Worm (Caenorhabditis elegans) whole organism, L1 larva: ENCODE data around the gene cest-2.1.
"Not testable (repeated sequence)": the region's sequence is repeated elsewhere in the genome, so short reads cannot be mapped to it uniquely, and the experiment has no call there.

ENCODE experiments used
- C04F5.9 ChIP-seq: sonication (generic microtip); optimal IDR thresholded peaks from 2 replicates; lab custom pipeline; 2016; ENCODE audit warnings: missing genetic modification characterization, missing compliant biosample characterization
- alr-1 ChIP-seq: fragments of 200-800 bp; sonication (Bioruptor generic); optimal IDR thresholded peaks from 2 replicates; lab custom pipeline; 2018; ENCODE audit warnings: borderline replicate concordance, mild to moderate bottlenecking, missing genetic modification characterization, missing compliant biosample characterization
- ama-1 ChIP-seq: fragments of 150-350 bp; optimal IDR thresholded peaks from 2 replicates; lab custom pipeline; 2014
- blmp-1 ChIP-seq: fragments of 150-350 bp; optimal IDR thresholded peaks from 2 replicates; lab custom pipeline; 2014; ENCODE audit warnings: missing biosample characterization, missing genetic modification characterization
- ceh-63 ChIP-seq: fragments of 200-800 bp; sonication (Bioruptor generic); optimal IDR thresholded peaks from 2 replicates; lab custom pipeline; 2018; ENCODE audit warnings: mild to moderate bottlenecking, missing genetic modification characterization, missing compliant biosample characterization
- ceh-8 ChIP-seq: fragments of 200-800 bp; sonication (Bioruptor generic); optimal IDR thresholded peaks from 2 replicates; lab custom pipeline; 2018; ENCODE audit warnings: mild to moderate bottlenecking, missing genetic modification characterization, moderate library complexity, missing compliant biosample characterization
- ceh-82 ChIP-seq, 3 experiments: fragments of 150-350 bp in 1 of 3; sonication (generic microtip) in 2 of 3; optimal IDR thresholded peaks; 2 replicates each; lab custom pipeline; 2014 to 2017; ENCODE audit warnings: missing biosample characterization in 3 of 3, missing genetic modification characterization in 3 of 3
- ceh-88 ChIP-seq: fragments of 200-800 bp; sonication (Bioruptor generic); IDR thresholded peaks from 2 replicates; pipeline ENCODE4 v1.3.6; 2022; ENCODE audit warnings: missing genetic modification characterization, missing compliant biosample characterization
- ceh-90 ChIP-seq: sonication (generic microtip); optimal IDR thresholded peaks from 2 replicates; lab custom pipeline; 2016; ENCODE audit warnings: missing genetic modification characterization, missing compliant biosample characterization
- efl-3 ChIP-seq: fragments of 200-800 bp; sonication (Bioruptor generic); optimal IDR thresholded peaks from 2 replicates; lab custom pipeline; 2018; ENCODE audit warnings: mild to moderate bottlenecking, missing genetic modification characterization, missing compliant biosample characterization
- egl-13 ChIP-seq: sonication (generic microtip); optimal IDR thresholded peaks from 2 replicates; lab custom pipeline; 2016; ENCODE audit warnings: missing genotype, missing genetic modification reagents, missing genetic modification characterization, missing compliant biosample characterization
- egl-27 ChIP-seq, 2 experiments: fragments of 150-350 bp in 1 of 2; sonication (generic microtip); optimal IDR thresholded peaks; 3 replicates each; lab custom pipeline; 2017 to 2018; ENCODE audit warnings: missing biosample characterization in 2 of 2, missing genetic modification characterization in 2 of 2, missing genetic modification reagents in 2 of 2
- elt-3 ChIP-seq, 6 experiments: fragments of 150-350 bp in 1 of 6; sonication (generic microtip); optimal IDR thresholded peaks; 2 replicates each; lab custom pipeline; 2017 to 2018; ENCODE audit warnings: missing biosample characterization in 6 of 6, missing genetic modification characterization in 6 of 6, inconsistent platforms in 1 of 6
- ets-5 ChIP-seq: fragments of 200-800 bp; sonication (Bioruptor generic); IDR thresholded peaks from 2 replicates; pipeline ENCODE4 v1.3.6; 2022; ENCODE audit warnings: missing genetic modification characterization, missing compliant biosample characterization
- fkh-10 ChIP-seq: sonication (generic microtip); optimal IDR thresholded peaks from 2 replicates; lab custom pipeline; 2017; ENCODE audit warnings: missing biosample characterization, missing genetic modification reagents, missing genetic modification characterization
- fkh-4 ChIP-seq: sonication (generic microtip); optimal IDR thresholded peaks from 2 replicates; lab custom pipeline; 2016; ENCODE audit warnings: missing compliant biosample characterization, missing genetic modification characterization, borderline replicate concordance
- fkh-8 ChIP-seq: sonication (generic microtip); optimal IDR thresholded peaks from 2 replicates; lab custom pipeline; 2016; ENCODE audit warnings: mild to moderate bottlenecking, missing genetic modification characterization, missing compliant biosample characterization
- hlh-17 ChIP-seq: fragments of 200-800 bp; sonication (Bioruptor generic); optimal IDR thresholded peaks from 2 replicates; lab custom pipeline; 2018; ENCODE audit warnings: missing genetic modification characterization, mild to moderate bottlenecking, missing compliant biosample characterization, moderate library complexity, borderline replicate concordance
- hpl-2 ChIP-seq: fragments of 150-350 bp; optimal IDR thresholded peaks from 2 replicates; lab custom pipeline; 2014; ENCODE audit warnings: missing biosample characterization, missing genetic modification reagents, missing genetic modification characterization
- irx-1 ChIP-seq: sonication (generic microtip); optimal IDR thresholded peaks from 2 replicates; lab custom pipeline; 2016; ENCODE audit warnings: missing genetic modification characterization, missing compliant biosample characterization
- isw-1 ChIP-seq: fragments of 200-800 bp; sonication (Bioruptor generic); IDR thresholded peaks from 2 replicates; pipeline ENCODE4 v1.3.6; 2022; ENCODE audit warnings: missing genetic modification characterization, missing compliant biosample characterization
- jun-1 ChIP-seq: fragments of 150-350 bp; optimal IDR thresholded peaks from 2 replicates; lab custom pipeline; 2014; ENCODE audit warnings: missing biosample characterization, missing genetic modification reagents, missing genetic modification characterization
- lin-13 ChIP-seq: fragments of 150-350 bp; optimal IDR thresholded peaks from 2 replicates; lab custom pipeline; 2014; ENCODE audit warnings: missing biosample characterization, missing genetic modification reagents, missing genetic modification characterization
- lin-14 ChIP-seq: fragments of 200-800 bp; sonication (Bioruptor generic); optimal IDR thresholded peaks from 2 replicates; lab custom pipeline; 2018; ENCODE audit warnings: mild to moderate bottlenecking, missing genetic modification characterization, moderate library complexity, missing compliant biosample characterization
- lir-3 ChIP-seq: sonication (generic microtip); optimal IDR thresholded peaks from 2 replicates; lab custom pipeline; 2016; ENCODE audit warnings: mild to moderate bottlenecking, missing genetic modification characterization, moderate library complexity, missing compliant biosample characterization; ENCODE audit not compliant: poor library complexity
- lsy-2 ChIP-seq, 2 experiments: fragments of 150-350 bp; optimal IDR thresholded peaks; 2 replicates each; lab custom pipeline; 2014; ENCODE audit warnings: missing biosample characterization in 2 of 2, missing genetic modification characterization in 2 of 2
- mab-9 ChIP-seq: fragments of 200-800 bp; sonication (Bioruptor generic); IDR thresholded peaks from 2 replicates; pipeline ENCODE4 v1.3.6; 2022; ENCODE audit warnings: missing genetic modification reagents, missing genetic modification characterization, missing compliant biosample characterization
- mep-1 ChIP-seq: fragments of 150-350 bp; optimal IDR thresholded peaks from 2 replicates; lab custom pipeline; 2014; ENCODE audit warnings: missing biosample characterization, missing genetic modification characterization
- nhr-237 ChIP-seq: fragments of 150-350 bp; optimal IDR thresholded peaks from 2 replicates; lab custom pipeline; 2014; ENCODE audit warnings: missing biosample characterization, missing genetic modification characterization
- nhr-47 ChIP-seq: sonication (generic microtip); optimal IDR thresholded peaks from 2 replicates; lab custom pipeline; 2016; ENCODE audit warnings: mild to moderate bottlenecking, missing genetic modification characterization, moderate library complexity, missing compliant biosample characterization
- nhr-76 ChIP-seq: sonication (generic microtip); optimal IDR thresholded peaks from 2 replicates; lab custom pipeline; 2017; ENCODE audit warnings: missing biosample characterization, missing genetic modification characterization
- nhr-77 ChIP-seq: fragments of 150-350 bp; optimal IDR thresholded peaks from 2 replicates; lab custom pipeline; 2014; ENCODE audit warnings: missing biosample characterization, missing genetic modification characterization
- nhr-84 ChIP-seq: sonication (generic microtip); optimal IDR thresholded peaks from 2 replicates; lab custom pipeline; 2017; ENCODE audit warnings: missing biosample characterization, missing genetic modification characterization
- nhr-85 ChIP-seq: sonication (generic microtip); peaks from one replicate; lab custom pipeline; 2016; ENCODE audit warnings: missing genetic modification characterization, inconsistent platforms, missing compliant biosample characterization
- pag-3 ChIP-seq: sonication (generic microtip); optimal IDR thresholded peaks from 2 replicates; lab custom pipeline; 2017; ENCODE audit warnings: missing genetic modification characterization, mild to moderate bottlenecking, missing compliant biosample characterization, antibody characterized with exemption, borderline replicate concordance; ENCODE audit not compliant: insufficient read depth
- pax-3 ChIP-seq: fragments of 200-800 bp; sonication (Bioruptor generic); optimal IDR thresholded peaks from 2 replicates; lab custom pipeline; 2018; ENCODE audit warnings: mild to moderate bottlenecking, missing genetic modification characterization, moderate library complexity, missing compliant biosample characterization
- pqm-1 ChIP-seq: sonication (generic microtip); optimal IDR thresholded peaks from 3 replicates; lab custom pipeline; 2017; ENCODE audit warnings: missing biosample characterization, missing genetic modification characterization
- snu-23 ChIP-seq: sonication (generic microtip); optimal IDR thresholded peaks from 2 replicates; lab custom pipeline; 2016; ENCODE audit warnings: missing genetic modification characterization, missing compliant biosample characterization
- sox-4 ChIP-seq: sonication (generic microtip); optimal IDR thresholded peaks from 2 replicates; lab custom pipeline; 2016; ENCODE audit warnings: missing genetic modification characterization, missing compliant biosample characterization
- sptf-1 ChIP-seq: fragments of 150-350 bp; optimal IDR thresholded peaks from 2 replicates; lab custom pipeline; 2014; ENCODE audit warnings: missing biosample characterization, missing genetic modification characterization
- tbx-2 ChIP-seq: sonication (generic microtip); optimal IDR thresholded peaks from 2 replicates; lab custom pipeline; 2016; ENCODE audit warnings: missing genetic modification characterization, missing compliant biosample characterization
- unc-130 ChIP-seq: fragments of 150-350 bp; optimal IDR thresholded peaks from 2 replicates; lab custom pipeline; 2017; ENCODE audit warnings: missing biosample characterization, missing genetic modification characterization, inconsistent platforms
- unc-30 ChIP-seq: sonication (generic microtip); optimal IDR thresholded peaks from 2 replicates; lab custom pipeline; 2017; ENCODE audit warnings: missing biosample characterization, missing genetic modification characterization
- unc-86 ChIP-seq: sonication (generic microtip); optimal IDR thresholded peaks from 2 replicates; lab custom pipeline; 2016; ENCODE audit warnings: missing genetic modification characterization, missing compliant biosample characterization
- unc-98 ChIP-seq: fragments of 200-800 bp; sonication (Bioruptor generic); IDR thresholded peaks from 2 replicates; pipeline ENCODE4 v1.3.6; 2022; ENCODE audit warnings: missing genetic modification characterization, missing compliant biosample characterization
- zip-4 ChIP-seq: fragments of 200-800 bp; sonication (Bioruptor generic); optimal IDR thresholded peaks from 2 replicates; lab custom pipeline; 2018; ENCODE audit warnings: mild to moderate bottlenecking, missing genetic modification characterization, moderate library complexity, missing compliant biosample characterization

The cest-2.1 gene

DNA sequence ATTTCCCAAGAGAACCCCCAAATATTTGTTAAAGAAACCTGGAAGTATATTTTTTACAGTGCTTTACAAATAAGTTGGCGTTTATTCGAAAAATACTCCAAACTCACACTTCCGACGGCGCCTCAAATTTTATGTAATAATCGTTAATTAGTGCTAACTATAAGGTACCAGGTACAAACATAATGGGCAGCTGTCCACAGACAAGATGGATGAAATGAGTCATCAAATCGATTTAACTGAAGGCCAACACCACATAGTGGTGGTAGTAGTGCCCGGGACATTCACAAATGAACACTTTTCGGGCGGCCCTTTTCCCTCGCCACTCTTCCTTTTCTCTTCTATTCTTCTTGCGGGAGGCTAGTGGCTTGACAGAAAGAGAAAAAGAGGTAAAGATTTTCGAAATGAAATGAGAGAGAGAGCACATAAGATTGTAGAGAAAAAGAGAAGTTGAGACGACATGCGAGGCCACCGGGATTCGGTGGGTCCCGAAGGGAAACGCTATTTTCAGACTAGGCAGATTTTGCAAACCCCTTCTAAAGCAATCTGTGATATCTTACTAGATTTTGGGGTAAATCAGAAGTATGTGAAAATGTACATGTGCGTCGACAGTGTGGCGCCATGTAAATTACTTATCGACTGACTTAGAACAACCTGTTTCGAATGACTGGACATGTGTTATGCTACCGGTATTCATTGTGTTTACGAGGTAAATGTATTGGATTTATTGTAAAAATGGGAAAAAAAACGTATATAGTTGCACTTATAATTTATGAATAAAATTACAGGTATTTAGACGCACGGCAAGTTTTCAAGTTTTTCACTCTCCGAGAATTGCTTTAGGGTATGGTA is 31.8 kb downstream of the cest-2.1 start (continued):
- TF ChIP-seq C04F5.9 (tag; lab: Kevin White, UChicago), result no peak
- no peak for TF ChIP-seq pqm-1 (tag; lab: Kevin White, UChicago)
- TF ChIP-seq mab-9 (GFP tag; lab: Robert Waterston, UW), result no peak
- no peak for TF ChIP-seq unc-86 (tag; lab: Kevin White, UChicago)
- TF ChIP-seq ceh-63 (GFP tag; lab: Kevin White, UChicago), result no peak
- peak; percentile 62 for TF ChIP-seq nhr-85 (tag; lab: Kevin White, UChicago)
- TF ChIP-seq ama-1 (lab: Kevin White, UChicago), result no peak
- peak in 1 of 6 experiments; percentile 13 for TF ChIP-seq elt-3 (tag; optimal IDR thresholded peaks at IDR 0.05; lab: Kevin White, UChicago)
- no peak for TF ChIP-seq ceh-82 (tag; optimal IDR thresholded peaks at IDR 0.05; lab: Kevin White, UChicago)
- no peak for TF ChIP-seq lin-13 (GFP tag; lab: Kevin White, UChicago)
- no peak for TF ChIP-seq ceh-8 (GFP tag; lab: Kevin White, UChicago)
- TF ChIP-seq ets-5 (GFP tag; lab: Robert Waterston, UW), result no peak
- peak; percentile 68 for TF ChIP-seq blmp-1
- no peak for TF ChIP-seq egl-27 (tag; optimal IDR thresholded peaks at IDR 0.05; lab: Kevin White, UChicago)
- TF ChIP-seq pax-3 (tag; lab: Kevin White, UChicago), result no peak
- TF ChIP-seq unc-130 (tag; lab: Kevin White, UChicago), result peak; percentile 28
- no peak for TF ChIP-seq alr-1 (tag; lab: Kevin White, UChicago)
- no peak for TF ChIP-seq isw-1
- no peak for TF ChIP-seq egl-13 (tag; lab: Kevin White, UChicago)
- no peak for TF ChIP-seq lsy-2 (tag; optimal IDR thresholded peaks at IDR 0.05; lab: Kevin White, UChicago)
- TF ChIP-seq nhr-84 (tag; lab: Kevin White, UChicago), result no peak
- TF ChIP-seq sox-4 (tag; lab: Kevin White, UChicago), result no peak
- peak; percentile 83 for TF ChIP-seq lin-14 (GFP tag; lab: Kevin White, UChicago)
- no peak for TF ChIP-seq pag-3 (tag; lab: Kevin White, UChicago)
- no peak for TF ChIP-seq nhr-76 (tag; lab: Kevin White, UChicago)
- no peak for TF ChIP-seq unc-30 (tag; lab: Kevin White, UChicago)
- no peak for TF ChIP-seq jun-1 (tag; lab: Kevin White, UChicago)
- no peak for TF ChIP-seq unc-98 (GFP tag; lab: Robert Waterston, UW)
- TF ChIP-seq snu-23 (GFP tag; lab: Kevin White, UChicago), result peak; percentile 27
- no peak for TF ChIP-seq lir-3 (tag; lab: Kevin White, UChicago)
- no peak for TF ChIP-seq zip-4 (GFP tag; lab: Kevin White, UChicago)
- TF ChIP-seq mep-1 (tag; lab: Kevin White, UChicago), result peak; percentile 59

DNA sequence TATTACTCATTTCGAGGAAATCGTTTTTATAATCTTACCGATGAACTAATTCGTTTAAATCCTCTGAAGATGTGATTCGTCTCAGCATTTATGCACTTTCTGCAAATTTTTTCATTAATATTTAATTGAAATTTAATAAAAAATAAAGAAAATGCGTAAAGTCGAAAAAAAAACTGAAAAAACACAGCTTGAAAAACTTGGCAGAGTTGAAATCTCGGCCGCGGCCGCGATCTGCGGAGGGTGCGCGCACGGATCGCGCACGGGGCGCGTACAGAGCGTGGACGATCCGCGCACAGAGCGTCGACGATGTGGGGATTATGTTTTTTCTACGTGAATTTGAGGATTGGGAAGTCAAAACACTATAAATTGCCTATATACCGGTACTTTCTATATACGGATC is 33.5 kb downstream of the cest-2.1 start, which contains the start of gene AH10.4:
Gene AH10.4 (minus strand): TSS at position 101 of the 400 bp plus-strand sequence.
- not testable (repeated sequence) for TF ChIP-seq lsy-2 (tag; optimal IDR thresholded peaks at IDR 0.05; lab: Kevin White, UChicago); fkh-4 (tag; lab: Kevin White, UChicago); fkh-10

DNA sequence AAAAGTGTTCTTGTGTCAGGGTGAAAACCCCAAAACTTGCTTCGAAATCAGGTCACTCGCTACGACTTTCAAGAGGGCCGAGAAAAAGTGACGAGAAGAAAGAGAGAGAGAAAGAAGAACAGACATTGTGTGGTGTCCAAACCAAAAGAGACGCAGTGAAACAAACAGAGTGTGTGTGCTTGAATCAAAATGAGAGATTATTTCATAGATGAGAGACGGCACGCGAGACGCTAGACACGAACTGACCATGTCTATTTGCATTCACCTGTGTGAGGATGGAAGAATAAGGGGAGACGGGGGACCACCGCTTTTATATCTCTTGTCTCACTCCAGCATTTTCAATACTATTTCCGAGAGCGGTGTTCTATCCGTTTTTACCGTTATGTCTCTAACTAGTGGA is 35.1 kb downstream of the cest-2.1 start:
- TF ChIP-seq ceh-90 (tag; lab: Kevin White, UChicago) (no peak), ceh-88 (GFP tag; lab: Robert Waterston, UW) (no peak), irx-1 (tag; lab: Kevin White, UChicago) (peak; percentile 45), ceh-8 (GFP tag; lab: Kevin White, UChicago) (peak; percentile 65), sptf-1 (tag; lab: Kevin White, UChicago) (no peak), hlh-17 (GFP tag; lab: Kevin White, UChicago) (no peak), unc-30 (tag; lab: Kevin White, UChicago) (no peak), efl-3 (no peak), ceh-63 (GFP tag; lab: Kevin White, UChicago) (no peak), fkh-8 (peak; percentile 40), C04F5.9 (tag; lab: Kevin White, UChicago) (no peak), hpl-2 (GFP tag; lab: Kevin White, UChicago) (no peak), unc-98 (GFP tag; lab: Robert Waterston, UW) (no peak), nhr-47 (tag; lab: Kevin White, UChicago) (peak; percentile 70), nhr-85 (tag; lab: Kevin White, UChicago) (peak; percentile 94), nhr-237 (peak; percentile 15), lsy-2 (tag; optimal IDR thresholded peaks at IDR 0.05; lab: Kevin White, UChicago) (peak; percentile 32 to 80), nhr-77 (tag; lab: Kevin White, UChicago) (peak; percentile 82), tbx-2 (peak; percentile 78), fkh-10 (no peak), pag-3 (tag; lab: Kevin White, UChicago) (no peak)
